Worm (Caenorhabditis elegans): ENCODE data around the gene ZK1320.11.
A peak's percentile ranks its signal among the peaks of the same experiment; 100 is the strongest.

Gene ZK1320.11

DNA sequence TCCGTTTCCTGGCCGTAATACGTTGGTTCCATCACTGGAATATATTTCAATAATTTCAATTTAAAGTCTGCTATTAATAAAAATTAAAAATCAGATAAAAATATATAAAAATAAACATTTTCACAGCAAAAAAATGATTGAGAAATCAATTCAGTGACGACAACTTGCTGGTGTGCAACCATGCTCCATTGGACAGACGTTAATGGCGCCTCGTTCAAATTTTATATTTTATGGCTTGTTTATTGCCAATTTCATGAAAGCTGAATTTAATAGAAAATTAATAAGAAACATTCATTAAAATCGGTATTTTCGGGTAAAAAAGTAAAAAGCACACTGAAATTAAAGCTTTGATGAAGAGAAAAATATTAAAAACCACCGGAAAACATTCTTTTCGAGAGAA lies 38.8 kb downstream of the ZK1320.11 start, which contains the start of gene Y53C12A.3 (continued):
- no peak for TF ChIP-seq Y116A8C.19 (tag; optimal IDR thresholded peaks at IDR 0.05; ENCODE audit: borderline replicate concordance)
- no peak for TF ChIP-seq sup-37 (GFP tag; optimal IDR thresholded peaks at IDR 0.05)
- peak; percentile 85 to 90 for TF ChIP-seq efl-1 (optimal IDR thresholded peaks at IDR 0.05)
- peak; percentile 93 to 99 for TF ChIP-seq efl-1 (GFP tag; optimal IDR thresholded peaks at IDR 0.05 in 1 of 2)
- no peak for TF ChIP-seq swsn-7 (tag; optimal IDR thresholded peaks at IDR 0.05)
- no peak for TF ChIP-seq zag-1 (tag; optimal IDR thresholded peaks at IDR 0.05)
- TF ChIP-seq nhr-85 (tag) = no peak
- no peak for TF ChIP-seq pqm-1 (tag; optimal IDR thresholded peaks at IDR 0.05)
- TF ChIP-seq dpl-1 (GFP tag; optimal IDR thresholded peaks at IDR 0.05) = peak; percentile 82 to 94 (median 90)
- TF ChIP-seq tbx-2 (tag; optimal IDR thresholded peaks at IDR 0.05) = peak; percentile 17

DNA sequence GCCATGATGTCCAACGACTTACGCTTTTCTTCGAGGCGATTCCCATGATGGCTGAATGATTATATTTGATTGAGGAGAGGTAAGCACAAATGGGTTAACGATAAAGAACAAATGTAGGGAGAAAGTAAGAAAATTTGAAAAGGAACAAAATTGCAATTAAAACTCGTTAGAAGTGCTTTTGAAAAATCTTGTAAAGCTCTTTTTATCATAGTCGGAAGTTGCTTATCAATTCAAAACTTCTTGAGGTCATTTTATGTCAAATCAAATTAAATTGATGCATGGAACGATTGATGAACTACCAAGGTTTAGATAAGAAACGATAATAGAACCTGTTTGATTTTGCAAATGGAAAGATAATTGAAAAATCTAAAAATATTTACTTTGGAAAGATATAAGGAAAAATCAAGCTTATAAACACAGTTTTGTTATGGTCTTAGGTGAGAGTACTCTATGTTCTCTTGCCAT lies 41.4 kb downstream of the ZK1320.11 start, which contains the start of gene glt-5:
Gene glt-5, minus strand, starts transcription at position 51 of the 465 bp plus-strand sequence.
- TF ChIP-seq elt-3 (tag; optimal IDR thresholded peaks at IDR 0.05) (peak in 5 of 6 experiments; percentile 16 to 71 (median 58)), nhr-85 (tag) (peak; percentile 51), grh-1 (GFP tag; IDR thresholded peaks at IDR 0.05) (0 out of 2 replicates have a peak, but pooled peaks have one; percentile 16), mef-2 (tag; optimal IDR thresholded peaks at IDR 0.05) (no peak)

DNA sequence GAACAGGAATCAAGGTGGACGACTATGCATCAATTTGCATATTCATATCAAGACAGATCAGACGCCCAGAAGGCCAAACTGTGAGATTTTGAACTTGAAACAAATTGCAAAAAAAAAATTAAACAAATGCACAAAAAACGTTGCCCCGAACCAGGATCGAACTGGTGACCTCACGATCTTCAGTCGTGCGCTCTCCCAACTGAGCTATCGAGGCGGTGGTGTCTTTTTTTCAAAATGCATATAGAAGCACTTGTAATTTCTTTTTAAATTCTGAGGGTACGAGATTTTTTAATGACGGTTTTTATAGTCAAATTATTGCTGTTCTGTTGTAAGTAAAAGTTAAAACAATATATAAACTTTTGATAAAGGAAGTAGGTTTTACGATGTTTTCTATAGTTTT lies 45.7 kb downstream of the ZK1320.11 start:
- TF ChIP-seq efl-1 (optimal IDR thresholded peaks at IDR 0.05) (peak in 1 of 2 experiments; percentile 27), efl-1 (GFP tag; optimal IDR thresholded peaks at IDR 0.05 in 1 of 2) (peak in 1 of 2 experiments; percentile 24), lin-35 (GFP tag; optimal IDR thresholded peaks at IDR 0.05) (peak in 1 of 2 experiments; percentile 55), lsy-2 (tag; optimal IDR thresholded peaks at IDR 0.05) (peak; percentile 14 to 18), nhr-71 (tag; optimal IDR thresholded peaks at IDR 0.05) (peak; percentile 12), dpl-1 (GFP tag; optimal IDR thresholded peaks at IDR 0.05) (peak in 2 of 3 experiments; percentile 3 to 18), nhr-20 (tag; optimal IDR thresholded peaks at IDR 0.05) (no peak), grh-1 (GFP tag; IDR thresholded peaks at IDR 0.05) (no peak), egl-13 (tag; optimal IDR thresholded peaks at IDR 0.05) (no peak), snu-23 (GFP tag; optimal IDR thresholded peaks at IDR 0.05) (peak; percentile 8)

DNA sequence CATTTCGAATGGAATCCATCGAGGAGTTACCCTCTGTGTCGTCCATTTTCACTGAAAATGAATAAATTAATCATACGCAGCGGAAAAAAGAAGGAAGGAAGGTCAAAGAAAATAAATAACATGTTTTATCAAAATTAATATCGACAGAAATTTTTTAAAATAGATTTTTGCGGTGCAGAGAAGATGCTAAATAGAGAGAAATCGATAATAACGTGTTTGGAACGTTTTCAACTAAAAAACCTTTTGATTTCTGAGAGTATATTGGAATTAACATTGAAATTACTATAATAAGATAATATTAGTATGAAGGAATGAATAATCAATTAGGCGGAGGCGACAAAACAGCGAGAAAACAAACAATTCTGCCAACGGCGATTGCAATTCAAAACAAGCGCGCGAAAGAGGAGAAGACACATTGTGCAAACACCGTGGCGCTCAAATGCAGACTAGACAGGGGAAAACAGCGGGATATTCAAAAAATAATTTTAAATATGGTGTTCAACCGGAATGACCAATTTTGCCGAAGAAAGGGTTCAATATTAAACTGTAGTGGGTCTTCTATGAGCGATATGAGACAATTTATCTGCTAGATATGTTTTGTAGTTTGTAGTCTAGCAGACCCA lies 49.1 kb downstream of the ZK1320.11 start, which contains the start of gene wee-1.3:
Gene wee-1.3, minus strand, starts transcription at position 51 of the 623 bp plus-strand sequence.
- TF ChIP-seq mdl-1 (tag; optimal IDR thresholded peaks at IDR 0.05) (peak in 1 of 2 experiments; percentile 77), nhr-77 (tag; optimal IDR thresholded peaks at IDR 0.05) (peak; percentile 83), ztf-11 (tag; optimal IDR thresholded peaks at IDR 0.05) (peak in 1 of 2 experiments; percentile 51), zip-4 (GFP tag; optimal IDR thresholded peaks at IDR 0.05) (peak; percentile 29), mep-1 (tag; optimal IDR thresholded peaks at IDR 0.05) (peak; percentile 90), xbp-1 (tag; optimal IDR thresholded peaks at IDR 0.05) (peak; percentile 83), ceh-88 (GFP tag; IDR thresholded peaks at IDR 0.05) (no peak), mab-9 (GFP tag; IDR thresholded peaks at IDR 0.05) (peak; percentile 60; the same call in 1 of the 2 replicates), jun-1 (tag; optimal IDR thresholded peaks at IDR 0.05) (peak; percentile 78), aly-2 (tag; optimal IDR thresholded peaks at IDR 0.05) (peak; percentile 77), unc-98 (GFP tag; IDR thresholded peaks at IDR 0.05) (no peak), sup-37 (GFP tag; optimal IDR thresholded peaks at IDR 0.05) (no peak), isw-1 (GFP tag; IDR thresholded peaks at IDR 0.05) (peak; percentile 79), tlp-1 (tag; optimal IDR thresholded peaks at IDR 0.05) (no peak), sox-4 (tag; optimal IDR thresholded peaks at IDR 0.05) (peak; percentile 21), unc-86 (tag; optimal IDR thresholded peaks at IDR 0.05) (peak; percentile 72), pax-3 (tag; optimal IDR thresholded peaks at IDR 0.05) (peak; percentile 44), nhr-84 (tag; optimal IDR thresholded peaks at IDR 0.05) (no peak), C04F5.9 (tag; optimal IDR thresholded peaks at IDR 0.05) (peak; percentile 81), lin-13 (GFP tag; optimal IDR thresholded peaks at IDR 0.05) (peak; percentile 81), snpc-4 (tag; optimal IDR thresholded peaks at IDR 0.05) (peak; percentile 65), lin-39 (tag; optimal IDR thresholded peaks at IDR 0.05) (peak; percentile 58), dpl-1 (GFP tag; optimal IDR thresholded peaks at IDR 0.05) (peak; percentile 99 to 100 (median 99)), hpl-2 (GFP tag; optimal IDR thresholded peaks at IDR 0.05) (no peak), nhr-19 (GFP tag; conservative IDR thresholded peaks at IDR 0.05) (peak; percentile 79), unc-30 (tag; optimal IDR thresholded peaks at IDR 0.05) (no peak), nhr-237 (tag; optimal IDR thresholded peaks at IDR 0.05) (peak; percentile 50), zag-1 (tag; optimal IDR thresholded peaks at IDR 0.05) (no peak), nhr-28 (tag; optimal IDR thresholded peaks at IDR 0.05) (no peak), lin-35 (GFP tag; optimal IDR thresholded peaks at IDR 0.05) (peak; percentile 99 to 100), nhr-20 (tag; optimal IDR thresholded peaks at IDR 0.05) (peak; percentile 88), blmp-1 (tag; optimal IDR thresholded peaks at IDR 0.05) (peak; percentile 77)

All from whole organism, L1 larva.